Worm (Caenorhabditis elegans) whole organism, L1 larva: Measurements from ENCODE around the gene oac-40.

Experiments used
- C34B4.2 ChIP-seq: sonication (generic microtip); optimal IDR thresholded peaks from 2 replicates; lab custom pipeline; 2017; ENCODE audit warnings: mild to moderate bottlenecking, missing genetic modification characterization, missing compliant biosample characterization
- ama-1 ChIP-seq: fragments of 150-350 bp; optimal IDR thresholded peaks from 2 replicates; lab custom pipeline; 2014
- blmp-1 ChIP-seq: fragments of 150-350 bp; optimal IDR thresholded peaks from 2 replicates; lab custom pipeline; 2014; ENCODE audit warnings: missing biosample characterization, missing genetic modification characterization
- egl-27 ChIP-seq, 2 experiments: fragments of 150-350 bp in 1 of 2; sonication (generic microtip); optimal IDR thresholded peaks; 3 replicates each; lab custom pipeline; 2017 to 2018; ENCODE audit warnings: missing biosample characterization in 2 of 2, missing genetic modification characterization in 2 of 2, missing genetic modification reagents in 2 of 2
- fos-1 ChIP-seq: fragments of 150-350 bp; optimal IDR thresholded peaks from 2 replicates; lab custom pipeline; 2014; ENCODE audit warnings: missing biosample characterization, missing genetic modification characterization
- nhr-237 ChIP-seq: fragments of 150-350 bp; optimal IDR thresholded peaks from 2 replicates; lab custom pipeline; 2014; ENCODE audit warnings: missing biosample characterization, missing genetic modification characterization
- nhr-76 ChIP-seq: sonication (generic microtip); optimal IDR thresholded peaks from 2 replicates; lab custom pipeline; 2017; ENCODE audit warnings: missing biosample characterization, missing genetic modification characterization
- sox-4 ChIP-seq: sonication (generic microtip); optimal IDR thresholded peaks from 2 replicates; lab custom pipeline; 2016; ENCODE audit warnings: missing genetic modification characterization, missing compliant biosample characterization
- tbx-2 ChIP-seq: sonication (generic microtip); optimal IDR thresholded peaks from 2 replicates; lab custom pipeline; 2016; ENCODE audit warnings: missing genetic modification characterization, missing compliant biosample characterization
- unc-130 ChIP-seq: fragments of 150-350 bp; optimal IDR thresholded peaks from 2 replicates; lab custom pipeline; 2017; ENCODE audit warnings: missing biosample characterization, missing genetic modification characterization, inconsistent platforms
- unc-62 ChIP-seq: fragments of 150-350 bp; optimal IDR thresholded peaks from 2 replicates; lab custom pipeline; 2014; ENCODE audit warnings: missing biosample characterization, missing genetic modification reagents, missing genetic modification characterization

- TF ChIP-seq fos-1 (no peak), unc-62 (GFP tag; lab: Kevin White, UChicago) (no peak), tbx-2 (tag; lab: Kevin White, UChicago) (no peak), sox-4 (tag; lab: Kevin White, UChicago) (no peak), nhr-76 (tag; lab: Kevin White, UChicago) (no peak), unc-130 (tag; lab: Kevin White, UChicago) (no peak), egl-27 (tag; optimal IDR thresholded peaks at IDR 0.05; lab: Kevin White, UChicago) (no peak), nhr-237 (tag; lab: Kevin White, UChicago) (no peak), C34B4.2 (tag; lab: Kevin White, UChicago) (no peak), blmp-1 (tag; lab: Kevin White, UChicago) (peak; percentile 72), ama-1 (lab: Kevin White, UChicago) (no peak)
These were observed 49.3 kb downstream of the oac-40 start for ce11 chrV:9065915-9066314.
